Worm (Caenorhabditis elegans): ENCODE data around the gene K12B6.4.

- TF ChIP-seq mep-1 (tag; optimal IDR thresholded peaks at IDR 0.05), result no peak
- no peak for TF ChIP-seq ztf-11 (tag; optimal IDR thresholded peaks at IDR 0.05)
Measured at ce11 chrV:6270097-6270496, 11.0 kb downstream of the K12B6.4 start.

All from whole organism, mixed stage, embryonic.